Worm (Caenorhabditis elegans) whole organism, L4 larva: ENCODE data around the gene cnep-1.

ENCODE experiments used
- D1046.2 ChIP-seq: fragments of 200-800 bp; sonication (Bioruptor generic); IDR thresholded peaks from 2 replicates; pipeline ENCODE4 v1.3.6; 2022; ENCODE audit warnings: missing genetic modification characterization, missing compliant biosample characterization
- R02D3.7 ChIP-seq: fragments of 150-350 bp; sonication (generic microtip); optimal IDR thresholded peaks from 3 replicates; lab custom pipeline; 2014; ENCODE audit warnings: missing biosample characterization, missing genetic modification characterization
- T26A8.4 ChIP-seq: fragments of 200-800 bp; sonication (Bioruptor generic); IDR thresholded peaks from 2 replicates; pipeline ENCODE4 v1.3.6; 2022; ENCODE audit warnings: missing genetic modification characterization, missing compliant biosample characterization
- Y105C5A.15 ChIP-seq: fragments of 200-800 bp; sonication (Bioruptor generic); IDR thresholded peaks from 2 replicates; pipeline ENCODE4 v1.3.6; 2022; ENCODE audit warnings: missing genetic modification characterization, missing compliant biosample characterization
- Y48G9A.11 ChIP-seq: fragments of 200-800 bp; sonication (Bioruptor generic); IDR thresholded peaks from 2 replicates; pipeline ENCODE4 v1.3.6; 2022; ENCODE audit warnings: missing genetic modification reagents, missing genetic modification characterization, missing compliant biosample characterization
- Y5F2A.4 ChIP-seq: fragments of 200-800 bp; sonication (Bioruptor generic); optimal IDR thresholded peaks from 2 replicates; lab custom pipeline; 2018; ENCODE audit warnings: mild to moderate bottlenecking, missing genetic modification characterization, missing compliant biosample characterization
- Y75B8A.6 ChIP-seq: fragments of 200-800 bp; sonication (Bioruptor generic); IDR thresholded peaks from 2 replicates; pipeline ENCODE4 v1.3.6; 2022; ENCODE audit warnings: missing genetic modification reagents, missing genetic modification characterization, missing compliant biosample characterization
- ZK546.5 ChIP-seq, 2 experiments: sonication (generic microtip); optimal IDR thresholded peaks; 2 replicates each; lab custom pipeline; 2017; ENCODE audit warnings: missing biosample characterization in 2 of 2, missing genetic modification characterization in 2 of 2
- aha-1 ChIP-seq: fragments of 150-350 bp; peaks from one replicate; lab custom pipeline; 2014; ENCODE audit warnings: missing biosample characterization, missing genetic modification characterization
- ceh-20 ChIP-seq: fragments of 200-800 bp; sonication (Bioruptor generic); IDR thresholded peaks from 2 replicates; pipeline ENCODE4 v1.3.6; 2022; ENCODE audit warnings: missing genetic modification reagents, missing genetic modification characterization, missing compliant biosample characterization
- ceh-32 ChIP-seq: sonication (generic microtip); optimal IDR thresholded peaks from 2 replicates; lab custom pipeline; 2016; ENCODE audit warnings: mild to moderate bottlenecking, missing genetic modification characterization, missing compliant biosample characterization; ENCODE audit not compliant: poor library complexity
- ceh-82 ChIP-seq: sonication (generic microtip); optimal IDR thresholded peaks from 2 replicates; lab custom pipeline; 2017; ENCODE audit warnings: missing biosample characterization, missing genetic modification characterization
- cey-2 ChIP-seq: sonication (generic microtip); optimal IDR thresholded peaks from 3 replicates; lab custom pipeline; 2017; ENCODE audit warnings: missing genetic modification characterization, mild to moderate bottlenecking, missing compliant biosample characterization, antibody characterized with exemption, borderline replicate concordance; ENCODE audit not compliant: insufficient read depth
- daf-16 ChIP-seq, 3 experiments: sonication (generic microtip); optimal IDR thresholded peaks; 2 replicates each; lab custom pipeline; 2016 to 2017; ENCODE audit warnings: missing genetic modification characterization in 3 of 3, missing genetic modification reagents in 3 of 3, mild to moderate bottlenecking in 2 of 3, missing compliant biosample characterization in 2 of 3, missing biosample characterization in 1 of 3, moderate library complexity in 1 of 3
- daf-19 ChIP-seq: fragments of 200-800 bp; sonication (Bioruptor generic); conservative IDR thresholded peaks from 2 replicates; pipeline ENCODE4 v1.3.6; 2022; ENCODE audit warnings: missing genetic modification characterization, missing compliant biosample characterization
- dmd-8 ChIP-seq: fragments of 200-800 bp; sonication (Bioruptor generic); IDR thresholded peaks from 2 replicates; pipeline ENCODE4 v1.3.6; 2022; ENCODE audit warnings: missing genetic modification characterization, missing compliant biosample characterization
- dpl-1 ChIP-seq: fragments of 150-350 bp; optimal IDR thresholded peaks from 2 replicates; lab custom pipeline; 2014; ENCODE audit warnings: missing biosample characterization, missing genetic modification reagents, missing genetic modification characterization
- duxl-1 ChIP-seq: sonication (generic microtip); optimal IDR thresholded peaks from 2 replicates; lab custom pipeline; 2016; ENCODE audit warnings: mild to moderate bottlenecking, missing genetic modification characterization, moderate library complexity, missing compliant biosample characterization; ENCODE audit not compliant: poor library complexity
- dve-1 ChIP-seq: sonication (generic microtip); optimal IDR thresholded peaks from 2 replicates; lab custom pipeline; 2017; ENCODE audit warnings: antibody characterized with exemption, mild to moderate bottlenecking, missing genetic modification characterization, missing compliant biosample characterization; ENCODE audit not compliant: insufficient read depth
- egl-27 ChIP-seq: sonication (generic microtip); optimal IDR thresholded peaks from 3 replicates; lab custom pipeline; 2017; ENCODE audit warnings: missing biosample characterization, missing genetic modification reagents, missing genetic modification characterization
- egl-43 ChIP-seq: fragments of 200-800 bp; sonication (Bioruptor generic); IDR thresholded peaks from 2 replicates; pipeline ENCODE4 v1.3.6; 2022; ENCODE audit warnings: missing genetic modification reagents, missing genetic modification characterization, missing compliant biosample characterization
- fkh-10 ChIP-seq: fragments of 150-350 bp; optimal IDR thresholded peaks from 2 replicates; lab custom pipeline; 2014; ENCODE audit warnings: missing biosample characterization, missing genetic modification reagents, missing genetic modification characterization
- fos-1 ChIP-seq: fragments of 150-350 bp; optimal IDR thresholded peaks from 2 replicates; lab custom pipeline; 2014; ENCODE audit warnings: missing biosample characterization, missing genetic modification characterization
- hif-1 ChIP-seq, 2 experiments: sonication (generic microtip); optimal IDR thresholded peaks; 2 replicates each; lab custom pipeline; 2016 to 2017; ENCODE audit warnings: missing compliant biosample characterization in 2 of 2, missing genetic modification characterization in 2 of 2, missing genetic modification reagents in 2 of 2, missing genotype in 2 of 2, mild to moderate bottlenecking in 1 of 2
- hmg-1.1 ChIP-seq: fragments of 200-800 bp; sonication (Bioruptor generic); IDR thresholded peaks from 2 replicates; pipeline ENCODE4 v1.3.6; 2022; ENCODE audit warnings: missing genetic modification reagents, missing genetic modification characterization, missing compliant biosample characterization
- jun-1 ChIP-seq: fragments of 150-350 bp; optimal IDR thresholded peaks from 2 replicates; lab custom pipeline; 2014; ENCODE audit warnings: missing biosample characterization, missing genetic modification reagents, missing genetic modification characterization
- lin-15B ChIP-seq: fragments of 150-350 bp; sonication (generic microtip); optimal IDR thresholded peaks from 3 replicates; lab custom pipeline; 2014; ENCODE audit warnings: missing biosample characterization, missing genetic modification characterization
- lin-29 ChIP-seq: fragments of 200-800 bp; sonication (Bioruptor generic); IDR thresholded peaks from 2 replicates; pipeline ENCODE4 v1.3.6; 2022; ENCODE audit warnings: missing genetic modification reagents, missing genetic modification characterization, missing compliant biosample characterization
- lin-39 ChIP-seq: fragments of 150-350 bp; optimal IDR thresholded peaks from 2 replicates; lab custom pipeline; 2014; ENCODE audit warnings: missing biosample characterization, missing genetic modification reagents, missing genetic modification characterization
- lsy-2 ChIP-seq, 2 experiments: fragments of 150-350 bp in 1 of 2; sonication (generic microtip) in 1 of 2; optimal IDR thresholded peaks; 2 replicates each; lab custom pipeline; 2014 to 2017; ENCODE audit warnings: missing biosample characterization in 2 of 2, missing genetic modification characterization in 2 of 2
- madf-9 ChIP-seq: fragments of 200-800 bp; sonication (Bioruptor generic); conservative IDR thresholded peaks from 2 replicates; pipeline ENCODE4 v1.3.6; 2022; ENCODE audit warnings: missing genetic modification reagents, missing genetic modification characterization, missing compliant biosample characterization
- mdl-1 ChIP-seq, 2 experiments: fragments of 150-350 bp in 1 of 2; sonication (generic microtip) in 1 of 2; optimal IDR thresholded peaks; 2 replicates each; lab custom pipeline; 2014 to 2017; ENCODE audit warnings: missing biosample characterization in 2 of 2, missing genetic modification characterization in 2 of 2
- mdt-29 ChIP-seq: fragments of 200-800 bp; sonication (Bioruptor generic); IDR thresholded peaks from 2 replicates; pipeline ENCODE4 v1.3.6; 2022; ENCODE audit warnings: missing genetic modification reagents, missing genetic modification characterization, missing compliant biosample characterization
- mxl-3 ChIP-seq: fragments of 200-800 bp; sonication (Bioruptor generic); optimal IDR thresholded peaks from 2 replicates; lab custom pipeline; 2018; ENCODE audit warnings: mild to moderate bottlenecking, missing genetic modification characterization, missing compliant biosample characterization
- nhr-10 ChIP-seq: fragments of 150-350 bp; optimal IDR thresholded peaks from 2 replicates; lab custom pipeline; 2014; ENCODE audit warnings: missing biosample characterization, missing genetic modification characterization
- nhr-11 ChIP-seq: fragments of 150-350 bp; optimal IDR thresholded peaks from 2 replicates; lab custom pipeline; 2014; ENCODE audit warnings: missing biosample characterization, missing genetic modification characterization
- nhr-111 ChIP-seq: fragments of 200-800 bp; sonication (Bioruptor generic); optimal IDR thresholded peaks from 2 replicates; lab custom pipeline; 2018; ENCODE audit warnings: mild to moderate bottlenecking, missing genetic modification characterization, missing compliant biosample characterization
- nhr-237 ChIP-seq: sonication (generic microtip); optimal IDR thresholded peaks from 2 replicates; lab custom pipeline; 2017; ENCODE audit warnings: missing biosample characterization, missing genetic modification characterization
- nhr-25 ChIP-seq: sonication (generic microtip); optimal IDR thresholded peaks from 2 replicates; lab custom pipeline; 2017; ENCODE audit warnings: missing genetic modification characterization, mild to moderate bottlenecking, missing compliant biosample characterization, antibody characterized with exemption, moderate library complexity, borderline replicate concordance; ENCODE audit not compliant: insufficient read depth
- nhr-28 ChIP-seq: fragments of 150-350 bp; optimal IDR thresholded peaks from 2 replicates; lab custom pipeline; 2014; ENCODE audit warnings: missing biosample characterization, missing genetic modification characterization
- nhr-41 ChIP-seq: fragments of 200-800 bp; sonication (Bioruptor generic); IDR thresholded peaks from 2 replicates; pipeline ENCODE4 v1.3.6; 2022; ENCODE audit warnings: missing genetic modification reagents, missing genetic modification characterization, missing compliant biosample characterization
- php-3 ChIP-seq: fragments of 200-800 bp; sonication (Bioruptor generic); IDR thresholded peaks from 2 replicates; pipeline ENCODE4 v1.3.6; 2022; ENCODE audit warnings: missing genetic modification reagents, missing genetic modification characterization, missing compliant biosample characterization
- pqm-1 ChIP-seq: sonication (generic microtip); optimal IDR thresholded peaks from 2 replicates; lab custom pipeline; 2017; ENCODE audit warnings: missing biosample characterization, missing genetic modification characterization
- saeg-2 ChIP-seq: fragments of 200-800 bp; sonication (Bioruptor generic); IDR thresholded peaks from 2 replicates; pipeline ENCODE4 v1.3.6; 2022; ENCODE audit warnings: missing genetic modification reagents, missing genetic modification characterization, missing compliant biosample characterization
- snpc-1.2 ChIP-seq: fragments of 200-800 bp; sonication (Bioruptor generic); IDR thresholded peaks from 2 replicates; pipeline ENCODE4 v1.3.6; 2022; ENCODE audit warnings: missing genetic modification reagents, missing genetic modification characterization, missing compliant biosample characterization
- snpc-4 ChIP-seq: fragments of 150-350 bp; optimal IDR thresholded peaks from 2 replicates; lab custom pipeline; 2014; ENCODE audit warnings: missing biosample characterization, missing genetic modification characterization
- spr-3 ChIP-seq: fragments of 200-800 bp; sonication (Bioruptor generic); optimal IDR thresholded peaks from 2 replicates; lab custom pipeline; 2018; ENCODE audit warnings: mild to moderate bottlenecking, missing genetic modification characterization, missing compliant biosample characterization
- unc-130 ChIP-seq: sonication (generic microtip); optimal IDR thresholded peaks from 2 replicates; lab custom pipeline; 2016; ENCODE audit warnings: missing genetic modification reagents, missing genetic modification characterization, missing compliant biosample characterization
- vab-7 ChIP-seq: fragments of 200-800 bp; sonication (Bioruptor generic); IDR thresholded peaks from 2 replicates; pipeline ENCODE4 v1.3.6; 2022; ENCODE audit warnings: missing genetic modification reagents, missing genetic modification characterization, missing compliant biosample characterization
- zip-2 ChIP-seq: fragments of 150-350 bp; optimal IDR thresholded peaks from 2 replicates; lab custom pipeline; 2014; ENCODE audit warnings: missing biosample characterization, missing genetic modification characterization

The cnep-1 gene

ce11 chrII:7301670-7302151 lies 8.4 kb upstream of the cnep-1 start, which contains the start of gene cul-4 (continued):
- TF ChIP-seq mdt-29 (GFP tag; lab: Robert Waterston, UW) = no peak
- TF ChIP-seq dmd-8 (GFP tag; lab: Robert Waterston, UW) = no peak
- TF ChIP-seq ZK546.5 (tag; optimal IDR thresholded peaks at IDR 0.05; lab: Kevin White, UChicago) = no peak
- no peak for TF ChIP-seq pqm-1 (tag; lab: Kevin White, UChicago)
- TF ChIP-seq lin-29 (GFP tag; lab: Robert Waterston, UW) = no peak
- TF ChIP-seq lin-39 (tag; lab: Kevin White, UChicago) = no peak
- TF ChIP-seq snpc-1.2 (GFP tag; lab: Robert Waterston, UW) = 0 out of 2 replicates have a peak, but pooled peaks have one; percentile 64
- TF ChIP-seq Y48G9A.11 (GFP tag; lab: Robert Waterston, UW) = peak; percentile 82
- no peak for TF ChIP-seq egl-27 (tag; lab: Kevin White, UChicago)
- no peak for TF ChIP-seq mxl-3 (GFP tag; lab: Kevin White, UChicago)
- TF ChIP-seq madf-9 (GFP tag; lab: Robert Waterston, UW) = no peak
- peak; percentile 23; the same call in 1 of the 2 replicates for TF ChIP-seq php-3
- no peak for TF ChIP-seq Y75B8A.6 (GFP tag; lab: Robert Waterston, UW)
- peak; percentile 87 for TF ChIP-seq duxl-1 (tag; lab: Kevin White, UChicago)
- no peak for TF ChIP-seq saeg-2 (GFP tag; lab: Robert Waterston, UW)
- no peak for TF ChIP-seq ceh-20 (GFP tag; lab: Robert Waterston, UW)
- TF ChIP-seq D1046.2 (GFP tag; lab: Robert Waterston, UW) = no peak
- no peak for TF ChIP-seq Y105C5A.15 (GFP tag; lab: Robert Waterston, UW)
- peak in 1 of 2 experiments; percentile 5 for TF ChIP-seq daf-16 (GFP tag; optimal IDR thresholded peaks at IDR 0.05; lab: Kevin White, UChicago)
- TF ChIP-seq daf-16 (tag; optimal IDR thresholded peaks at IDR 0.05; lab: Kevin White, UChicago) = no peak
- no peak for TF ChIP-seq vab-7 (GFP tag; lab: Robert Waterston, UW)
- TF ChIP-seq ceh-82 = no peak
- no peak for TF ChIP-seq nhr-111 (GFP tag; lab: Kevin White, UChicago)
- no peak for TF ChIP-seq lsy-2 (tag; optimal IDR thresholded peaks at IDR 0.05; lab: Kevin White, UChicago)
- TF ChIP-seq hmg-1.1 (GFP tag; lab: Robert Waterston, UW) = peak; percentile 48
- TF ChIP-seq nhr-25 (tag; lab: Kevin White, UChicago) = no peak
- 0 out of 2 replicates have a peak, but pooled peaks have one; percentile 50 for TF ChIP-seq T26A8.4 (GFP tag; lab: Robert Waterston, UW)
- no peak for TF ChIP-seq fkh-10
- peak; percentile 27 for TF ChIP-seq jun-1
- TF ChIP-seq Y5F2A.4 (GFP tag; lab: Kevin White, UChicago) = no peak
- TF ChIP-seq nhr-28 (tag; lab: Kevin White, UChicago) = no peak
- no peak for TF ChIP-seq nhr-237 (tag; lab: Kevin White, UChicago)
- TF ChIP-seq nhr-11 (tag; lab: Kevin White, UChicago) = no peak
- TF ChIP-seq dpl-1 = peak; percentile 78
- TF ChIP-seq egl-43 = no peak
- no peak for TF ChIP-seq mdl-1 (tag; optimal IDR thresholded peaks at IDR 0.05; lab: Kevin White, UChicago)
- no peak for TF ChIP-seq zip-2 (tag; lab: Kevin White, UChicago)
- no peak for TF ChIP-seq nhr-10 (tag; lab: Kevin White, UChicago)
- TF ChIP-seq ceh-32 (tag; lab: Kevin White, UChicago) = no peak
- TF ChIP-seq snpc-4 (tag; lab: Kevin White, UChicago) = no peak
- TF ChIP-seq R02D3.7 (tag; lab: Kevin White, UChicago) = no peak
- no peak for TF ChIP-seq nhr-41 (GFP tag; lab: Robert Waterston, UW)
- peak; percentile 71 for TF ChIP-seq unc-130 (GFP tag; lab: Kevin White, UChicago)
- no peak for TF ChIP-seq dve-1 (tag; lab: Kevin White, UChicago)
- no peak for TF ChIP-seq cey-2 (tag; lab: Kevin White, UChicago)
- TF ChIP-seq hif-1 (tag; optimal IDR thresholded peaks at IDR 0.05; lab: Kevin White, UChicago) = no peak
- TF ChIP-seq lin-15B = peak; percentile 13
- TF ChIP-seq daf-19 (GFP tag; lab: Robert Waterston, UW) = no peak
- no peak for TF ChIP-seq spr-3 (GFP tag; lab: Kevin White, UChicago)
- TF ChIP-seq fos-1 (tag; lab: Kevin White, UChicago) = no peak
- TF ChIP-seq aha-1 (tag; lab: Kevin White, UChicago) = peak; percentile 96
